Worm (Caenorhabditis elegans): ENCODE measurements around the gene acs-19.
"Not testable (repeated sequence)": the region's sequence is repeated elsewhere in the genome, so short reads cannot be mapped to it uniquely, and the experiment has no call there.

ce11 chrIII:3843514-3843913 lies 20.8 kb upstream of the acs-19 start, which contains the start of gene C36A4.4:
- not testable (repeated sequence) for TF ChIP-seq ztf-29 (GFP tag; IDR thresholded peaks at IDR 0.05); T22C8.4 (GFP tag; IDR thresholded peaks at IDR 0.05); tab-1 (GFP tag; IDR thresholded peaks at IDR 0.05); klf-2 (GFP tag; conservative IDR thresholded peaks at IDR 0.05); cog-1 (tag; optimal IDR thresholded peaks at IDR 0.05); ztf-23 (GFP tag; IDR thresholded peaks at IDR 0.05); med-1 (GFP tag; optimal IDR thresholded peaks at IDR 0.05; ENCODE audit: insufficient read depth); flt-1 (GFP tag; IDR thresholded peaks at IDR 0.05)
